Comparison of ENCODE assay signal across 1 fruit fly cellular context in genomic region chrX:16279340-16279941, dm6.
TF ChIP-seq lines count a peak whose summit lies in the region.

No protein-coding gene starts in this region.

TF ChIP-seq in whole organism, embryonic, 481 proteins besides CTCF, POLR2A, EP300 and RAD21 (continued from another document and continues in another):
- TF ChIP-seq Optix (GFP tag; IDR thresholded peaks at IDR 0.05; lab: Robert Waterston, UW) (peak; percentile 88), CG3281 (GFP tag; optimal IDR thresholded peaks at IDR 0.05; lab: Kevin White, UChicago) (peak; percentile 67), bab2 (GFP tag; optimal IDR thresholded peaks at IDR 0.05; lab: Kevin White, UChicago) (peak; percentile 83), CG2116 (GFP tag; optimal IDR thresholded peaks at IDR 0.05; lab: Kevin White, UChicago) (peak; percentile 21), CG10366 (GFP tag; IDR thresholded peaks at IDR 0.05; lab: Robert Waterston, UW) (peak; percentile 94), gt (GFP tag; IDR thresholded peaks at IDR 0.05; lab: Robert Waterston, UW) (peak; percentile 77), Dref (GFP tag; IDR thresholded peaks at IDR 0.05; lab: Robert Waterston, UW) (no peak), CG4854 (GFP tag; optimal IDR thresholded peaks at IDR 0.05; lab: Kevin White, UChicago) (peak; percentile 36), Hsf (GFP tag; optimal IDR thresholded peaks at IDR 0.05; lab: Kevin White, UChicago) (peak; percentile 81), CG10321 (GFP tag; IDR thresholded peaks at IDR 0.05; lab: Robert Waterston, UW) (peak; percentile 60), sens (GFP tag; lab: Kevin White, UChicago) (peak; percentile 99), CG11504 (tag; optimal IDR thresholded peaks at IDR 0.05; lab: Kevin White, UChicago) (peak; percentile 89), pzg (GFP tag; optimal IDR thresholded peaks at IDR 0.05; lab: Kevin White, UChicago) (peak; percentile 8), CG30431 (GFP tag; optimal IDR thresholded peaks at IDR 0.05; lab: Kevin White, UChicago) (peak; percentile 69), CG31224 (GFP tag; IDR thresholded peaks at IDR 0.05; lab: Robert Waterston, UW) (peak; percentile 60), row (GFP tag; IDR thresholded peaks at IDR 0.05; lab: Robert Waterston, UW) (peak; percentile 92), fru (optimal IDR thresholded peaks at IDR 0.05; lab: Kevin White, UChicago) (no peak), CG17802 (tag; optimal IDR thresholded peaks at IDR 0.05; lab: Kevin White, UChicago) (peak; percentile 53), oc (tag; optimal IDR thresholded peaks at IDR 0.05; lab: Kevin White, UChicago) (peak; percentile 61), CG2678 (tag; optimal IDR thresholded peaks at IDR 0.05; lab: Kevin White, UChicago) (peak; percentile 88), Asciz (GFP tag; optimal IDR thresholded peaks at IDR 0.05; lab: Kevin White, UChicago) (peak; percentile 57), Hr3 (GFP tag; optimal IDR thresholded peaks at IDR 0.05; lab: Kevin White, UChicago) (peak; percentile 85), en (GFP tag; optimal IDR thresholded peaks at IDR 0.05; lab: Kevin White, UChicago) (peak; percentile 67), Taf1 (GFP tag; IDR thresholded peaks at IDR 0.05; lab: Robert Waterston, UW) (peak; percentile 90), CG15601 (tag; optimal IDR thresholded peaks at IDR 0.05; lab: Kevin White, UChicago) (peak; percentile 53), chinmo (GFP tag; IDR thresholded peaks at IDR 0.05; lab: Robert Waterston, UW; ENCODE audit: partially characterized antibody) (0 out of 4 replicates have a peak, but pooled peaks have one; percentile 14), zfh1 (GFP tag; IDR thresholded peaks at IDR 0.05; lab: Robert Waterston, UW) (peak; percentile 93), Lhr (GFP tag; optimal IDR thresholded peaks at IDR 0.05; lab: Kevin White, UChicago) (peak; percentile 39), esg (GFP tag; conservative IDR thresholded peaks at IDR 0.05; lab: Robert Waterston, UW) (peak; percentile 90), CG16863 (GFP tag; optimal IDR thresholded peaks at IDR 0.05; lab: Kevin White, UChicago) (peak; percentile 64), fd102C (GFP tag; optimal IDR thresholded peaks at IDR 0.05; lab: Kevin White, UChicago) (no peak), CG14710 (tag; optimal IDR thresholded peaks at IDR 0.05; lab: Kevin White, UChicago) (peak; percentile 39), CG32532 (GFP tag; IDR thresholded peaks at IDR 0.05; lab: Robert Waterston, UW) (peak; percentile 85), Usf (GFP tag; optimal IDR thresholded peaks at IDR 0.05; lab: Kevin White, UChicago) (peak; percentile 68), HmgZ (tag; optimal IDR thresholded peaks at IDR 0.05; lab: Kevin White, UChicago) (peak; percentile 27), CG13296 (GFP tag; optimal IDR thresholded peaks at IDR 0.05; lab: Kevin White, UChicago) (peak; percentile 61), pho (GFP tag; optimal IDR thresholded peaks at IDR 0.05; lab: Kevin White, UChicago) (peak; percentile 55), CG11560 (tag; IDR thresholded peaks at IDR 0.05; lab: Robert Waterston, UW) (peak; percentile 86), Ravus (GFP tag; IDR thresholded peaks at IDR 0.05; lab: Robert Waterston, UW) (peak; percentile 66), NK7.1 (GFP tag; optimal IDR thresholded peaks at IDR 0.05; lab: Kevin White, UChicago) (peak; percentile 68), Mad (GFP tag; optimal IDR thresholded peaks at IDR 0.05; lab: Kevin White, UChicago) (peak; percentile 45), Dll (GFP tag; IDR thresholded peaks at IDR 0.05; lab: Robert Waterston, UW; ENCODE audit: partially characterized antibody) (no peak), lab (GFP tag; optimal IDR thresholded peaks at IDR 0.05; lab: Kevin White, UChicago) (peak; percentile 84), CHES-1-like (GFP tag; optimal IDR thresholded peaks at IDR 0.05; lab: Kevin White, UChicago) (peak; percentile 62), NC2β (GFP tag; optimal IDR thresholded peaks at IDR 0.05; lab: Kevin White, UChicago) (peak; percentile 30), Doc3 (GFP tag; IDR thresholded peaks at IDR 0.05; lab: Robert Waterston, UW; ENCODE audit: partially characterized antibody) (no peak), CG33557 (GFP tag; optimal IDR thresholded peaks at IDR 0.05; lab: Kevin White, UChicago) (no peak), Opbp (GFP tag; IDR thresholded peaks at IDR 0.05; lab: Robert Waterston, UW; ENCODE audit: partially characterized antibody) (peak; percentile 56; the same call in 2 of the 3 replicates), fd96Cb (tag; optimal IDR thresholded peaks at IDR 0.05; lab: Kevin White, UChicago) (peak; percentile 85), CG15514 (GFP tag; optimal IDR thresholded peaks at IDR 0.05; lab: Kevin White, UChicago) (peak; percentile 50), CG11398 (GFP tag; optimal IDR thresholded peaks at IDR 0.05; lab: Kevin White, UChicago) (peak; percentile 41), CG6254 (GFP tag; optimal IDR thresholded peaks at IDR 0.05; lab: Kevin White, UChicago) (peak; percentile 43), CG9797 (GFP tag; optimal IDR thresholded peaks at IDR 0.05; lab: Kevin White, UChicago) (no peak), toy (GFP tag; IDR thresholded peaks at IDR 0.05; lab: Robert Waterston, UW) (peak; percentile 67), lmd (GFP tag; IDR thresholded peaks at IDR 0.05; lab: Robert Waterston, UW) (peak; percentile 94), jumu (GFP tag; optimal IDR thresholded peaks at IDR 0.05; lab: Kevin White, UChicago) (peak; percentile 93), bsh (GFP tag; optimal IDR thresholded peaks at IDR 0.05; lab: Kevin White, UChicago) (peak; percentile 50 to 76), CG5953 (GFP tag; IDR thresholded peaks at IDR 0.05; lab: Robert Waterston, UW) (peak; percentile 83), sc (optimal IDR thresholded peaks at IDR 0.05; lab: Kevin White, UChicago) (no peak), sc (GFP tag; optimal IDR thresholded peaks at IDR 0.05; lab: Kevin White, UChicago) (peak; percentile 26), HLH3B (GFP tag; IDR thresholded peaks at IDR 0.05; lab: Robert Waterston, UW) (peak; percentile 90), odd (GFP tag; optimal IDR thresholded peaks at IDR 0.05; lab: Kevin White, UChicago) (no peak), CG15011 (GFP tag; optimal IDR thresholded peaks at IDR 0.05; lab: Kevin White, UChicago) (peak; percentile 38), Hmr (GFP tag; optimal IDR thresholded peaks at IDR 0.05; lab: Kevin White, UChicago) (peak; percentile 60), CG4404 (GFP tag; IDR thresholded peaks at IDR 0.05; lab: Robert Waterston, UW) (peak; percentile 91), CG8290 (GFP tag; optimal IDR thresholded peaks at IDR 0.05; lab: Kevin White, UChicago) (peak; percentile 61), CG8290 (tag; optimal IDR thresholded peaks at IDR 0.05; lab: Kevin White, UChicago) (peak; percentile 10 to 90), Vsx1 (GFP tag; optimal IDR thresholded peaks at IDR 0.05; lab: Kevin White, UChicago) (peak; percentile 64), Hr39 (optimal IDR thresholded peaks at IDR 0.05; lab: Kevin White, UChicago) (no peak), Fer1 (GFP tag; optimal IDR thresholded peaks at IDR 0.05; lab: Kevin White, UChicago) (peak; percentile 67), B-H2 (GFP tag; optimal IDR thresholded peaks at IDR 0.05; lab: Kevin White, UChicago) (peak; percentile 19), CG9932 (GFP tag; IDR thresholded peaks at IDR 0.05; lab: Robert Waterston, UW) (peak; percentile 85), CkIIα-i1 (GFP tag; IDR thresholded peaks at IDR 0.05; lab: Robert Waterston, UW) (peak; percentile 56; the same call in 1 of the 2 replicates), ash1 (GFP tag; optimal IDR thresholded peaks at IDR 0.05; lab: Kevin White, UChicago) (peak; percentile 39), CG8388 (GFP tag; optimal IDR thresholded peaks at IDR 0.05; lab: Kevin White, UChicago) (peak; percentile 59), CG10654 (GFP tag; optimal IDR thresholded peaks at IDR 0.05; lab: Kevin White, UChicago) (peak; percentile 73), Jarid2 (GFP tag; optimal IDR thresholded peaks at IDR 0.05; lab: Kevin White, UChicago) (peak; percentile 43), Dad (GFP tag; optimal IDR thresholded peaks at IDR 0.05; lab: Kevin White, UChicago) (peak; percentile 74), schlank (tag; optimal IDR thresholded peaks at IDR 0.05; lab: Kevin White, UChicago) (peak; percentile 77), cwo (GFP tag; optimal IDR thresholded peaks at IDR 0.05; lab: Kevin White, UChicago) (peak; percentile 57), nmo (GFP tag; optimal IDR thresholded peaks at IDR 0.05; lab: Kevin White, UChicago) (peak; percentile 94), CG7987 (GFP tag; optimal IDR thresholded peaks at IDR 0.05; lab: Kevin White, UChicago) (peak; percentile 27), CG6683 (GFP tag; optimal IDR thresholded peaks at IDR 0.05; lab: Kevin White, UChicago) (peak; percentile 21), CG16815 (GFP tag; optimal IDR thresholded peaks at IDR 0.05; lab: Kevin White, UChicago) (peak; percentile 82), CG15269 (tag; optimal IDR thresholded peaks at IDR 0.05; lab: Kevin White, UChicago) (peak; percentile 80), prd (optimal IDR thresholded peaks at IDR 0.05; lab: Kevin White, UChicago) (no peak), prd (GFP tag; IDR thresholded peaks at IDR 0.05; lab: Robert Waterston, UW) (peak; percentile 95), eyg (GFP tag; optimal IDR thresholded peaks at IDR 0.05; lab: Kevin White, UChicago) (peak; percentile 63), fd64A (GFP tag; optimal IDR thresholded peaks at IDR 0.05; lab: Kevin White, UChicago) (peak; percentile 32), dmrt11E (tag; optimal IDR thresholded peaks at IDR 0.05; lab: Kevin White, UChicago) (peak; percentile 61), grn (GFP tag; optimal IDR thresholded peaks at IDR 0.05; lab: Kevin White, UChicago) (no peak), NC2α (GFP tag; optimal IDR thresholded peaks at IDR 0.05; lab: Kevin White, UChicago) (peak; percentile 60), lola (GFP tag; optimal IDR thresholded peaks at IDR 0.05; lab: Kevin White, UChicago) (peak in 1 of 3 experiments; percentile 47), CG31365 (tag; optimal IDR thresholded peaks at IDR 0.05; lab: Kevin White, UChicago) (peak; percentile 10), CG15696 (tag; optimal IDR thresholded peaks at IDR 0.05; lab: Kevin White, UChicago) (peak; percentile 59), crp (GFP tag; optimal IDR thresholded peaks at IDR 0.05; lab: Kevin White, UChicago) (peak in 1 of 2 experiments; percentile 8), CG10959 (GFP tag; IDR thresholded peaks at IDR 0.05; lab: Robert Waterston, UW) (peak; percentile 82), dpn (GFP tag; optimal IDR thresholded peaks at IDR 0.05; lab: Kevin White, UChicago) (peak; percentile 82 to 94), Hey (tag; optimal IDR thresholded peaks at IDR 0.05; lab: Kevin White, UChicago) (no peak), CG17328 (GFP tag; IDR thresholded peaks at IDR 0.05; lab: Robert Waterston, UW) (peak; percentile 80), Gsc (GFP tag; IDR thresholded peaks at IDR 0.05; lab: Robert Waterston, UW) (no peak; the same call in 1 of the 2 replicates), cad (GFP tag; optimal IDR thresholded peaks at IDR 0.05; lab: Kevin White, UChicago) (no peak), CG14860 (GFP tag; IDR thresholded peaks at IDR 0.05; lab: Robert Waterston, UW; ENCODE audit: partially characterized antibody) (no peak), CG9876 (GFP tag; optimal IDR thresholded peaks at IDR 0.05; lab: Kevin White, UChicago) (peak; percentile 78), Hmx (GFP tag; optimal IDR thresholded peaks at IDR 0.05; lab: Kevin White, UChicago) (peak; percentile 74), kni (GFP tag; optimal IDR thresholded peaks at IDR 0.05; lab: Kevin White, UChicago) (peak; percentile 2), CG17359 (tag; optimal IDR thresholded peaks at IDR 0.05; lab: Kevin White, UChicago) (peak; percentile 76), CG34376 (GFP tag; optimal IDR thresholded peaks at IDR 0.05; lab: Kevin White, UChicago) (peak; percentile 41), Ets97D (GFP tag; optimal IDR thresholded peaks at IDR 0.05; lab: Kevin White, UChicago) (peak; percentile 40), Hand (GFP tag; optimal IDR thresholded peaks at IDR 0.05; lab: Kevin White, UChicago) (no peak), tap (tag; optimal IDR thresholded peaks at IDR 0.05; lab: Kevin White, UChicago) (peak; percentile 60), CG11247 (GFP tag; IDR thresholded peaks at IDR 0.05; lab: Robert Waterston, UW) (peak; percentile 83), dan (GFP tag; IDR thresholded peaks at IDR 0.05; lab: Robert Waterston, UW) (no peak; the same call in 1 of the 2 replicates), psq (GFP tag; optimal IDR thresholded peaks at IDR 0.05; lab: Kevin White, UChicago) (no peak), CG7963 (GFP tag; IDR thresholded peaks at IDR 0.05; lab: Robert Waterston, UW; ENCODE audit: partially characterized antibody) (no peak), her (GFP tag; optimal IDR thresholded peaks at IDR 0.05; lab: Kevin White, UChicago) (peak; percentile 45), BtbVII (GFP tag; optimal IDR thresholded peaks at IDR 0.05; lab: Kevin White, UChicago) (peak; percentile 48), jigr1 (GFP tag; IDR thresholded peaks at IDR 0.05; lab: Robert Waterston, UW) (peak; percentile 79; the same call in 2 of the 3 replicates), CG18599 (GFP tag; optimal IDR thresholded peaks at IDR 0.05; lab: Kevin White, UChicago) (peak; percentile 73), CG11723 (GFP tag; optimal IDR thresholded peaks at IDR 0.05; lab: Kevin White, UChicago) (peak; percentile 40), abd-A (tag; optimal IDR thresholded peaks at IDR 0.05; lab: Kevin White, UChicago) (no peak), Ets65A (GFP tag; lab: Kevin White, UChicago) (peak; percentile 98), Sry-δ (GFP tag; optimal IDR thresholded peaks at IDR 0.05; lab: Kevin White, UChicago) (peak; percentile 35), H15 (GFP tag; IDR thresholded peaks at IDR 0.05; lab: Robert Waterston, UW) (peak; percentile 91), CG1792 (GFP tag; optimal IDR thresholded peaks at IDR 0.05; lab: Kevin White, UChicago) (peak; percentile 71), CG2889 (GFP tag; IDR thresholded peaks at IDR 0.05; lab: Robert Waterston, UW) (peak; percentile 66; the same call in 2 of the 3 replicates), maf-S (GFP tag; optimal IDR thresholded peaks at IDR 0.05; lab: Kevin White, UChicago) (peak; percentile 55), hb (GFP tag; IDR thresholded peaks at IDR 0.05; lab: Robert Waterston, UW; ENCODE audit: partially characterized antibody) (no peak), CG32767 (GFP tag; IDR thresholded peaks at IDR 0.05; lab: Robert Waterston, UW) (peak; percentile 80; the same call in 1 of the 2 replicates), CG18476 (GFP tag; optimal IDR thresholded peaks at IDR 0.05; lab: Kevin White, UChicago) (peak; percentile 16), Myb (GFP tag; optimal IDR thresholded peaks at IDR 0.05; lab: Kevin White, UChicago) (peak; percentile 56)
